Fruit fly (Drosophila melanogaster): ENCODE data around the gene pira.

DNA sequence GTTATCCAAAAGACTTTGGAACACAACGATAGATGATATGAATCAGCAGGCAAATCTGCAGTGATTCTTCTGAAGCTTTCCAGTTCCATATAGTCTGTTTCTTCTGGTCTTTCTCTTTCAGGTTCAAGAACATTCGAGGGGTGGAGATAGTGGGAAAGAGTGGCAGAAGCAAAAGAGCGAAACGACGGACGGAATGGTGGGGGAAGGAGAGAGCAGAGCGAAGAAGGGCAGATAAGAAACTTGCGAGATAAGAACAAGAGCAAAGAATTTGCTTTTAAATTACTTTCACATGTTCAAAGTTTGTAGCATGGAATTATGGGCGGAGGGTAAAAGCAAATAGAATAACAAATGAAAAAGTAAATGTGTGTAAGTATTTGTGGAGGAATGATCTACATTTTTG lies 24.4 kb downstream of the pira start:
- no peak for TF ChIP-seq Spps (tag; optimal IDR thresholded peaks at IDR 0.05)
- no peak for TF ChIP-seq CG18476 (GFP tag; optimal IDR thresholded peaks at IDR 0.05)
- TF ChIP-seq MTF-1 (GFP tag; optimal IDR thresholded peaks at IDR 0.05; ENCODE audit: borderline replicate concordance): no peak
- TF ChIP-seq sqz (GFP tag; optimal IDR thresholded peaks at IDR 0.05): no peak
- no peak for TF ChIP-seq salm (tag; optimal IDR thresholded peaks at IDR 0.05)

Measured in whole organism, embryonic.